Worm (Caenorhabditis elegans): Measurements from ENCODE around the gene pax-3.

DNA sequence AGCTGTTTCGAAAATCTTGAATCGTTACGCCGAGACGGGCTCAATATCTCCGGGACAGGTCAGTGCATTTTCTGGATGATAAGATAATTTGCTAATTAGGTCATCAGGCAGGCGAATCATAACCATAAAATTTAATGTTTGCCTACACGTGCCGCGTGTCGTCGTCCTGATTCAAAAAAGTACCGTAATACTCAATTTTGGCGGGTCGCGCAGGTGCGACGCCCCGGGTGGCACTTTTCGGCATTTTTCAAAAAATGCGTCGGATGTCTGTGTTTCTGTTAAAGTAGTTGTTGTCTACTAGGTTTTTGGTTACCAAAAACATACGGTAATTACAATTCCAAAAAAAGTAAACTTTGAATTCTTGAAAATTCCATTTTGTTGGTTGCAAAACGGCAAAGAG, 1.1 kb downstream of the pax-3 start:
- TF ChIP-seq him-1 (tag; optimal IDR thresholded peaks at IDR 0.05), result no peak
- TF ChIP-seq dao-5 (tag; optimal IDR thresholded peaks at IDR 0.05), result no peak
- no peak for TF ChIP-seq W03F9.2 (tag; optimal IDR thresholded peaks at IDR 0.05)

Measured in whole organism, L4/young adult.